Fruit fly (Drosophila melanogaster): ENCODE data around the gene CG32112.

CG32112 gene

dm6 chr3L:12714588-12715196 is 26.8 kb upstream of the CG32112 start:
- TF ChIP-seq CTCF (optimal IDR thresholded peaks at IDR 0.05): no peak

- TF ChIP-seq CG8478 (optimal IDR thresholded peaks at IDR 0.05): no peak
- no peak for TF ChIP-seq CTCF (optimal IDR thresholded peaks at IDR 0.05)
Measured at dm6 chr3L:12716661-12717060, 24.9 kb upstream of the CG32112 start.

- TF ChIP-seq CG8478 (optimal IDR thresholded peaks at IDR 0.05) (no peak), CTCF (optimal IDR thresholded peaks at IDR 0.05) (no peak)
Measured at dm6 chr3L:12717621-12718020, 23.9 kb upstream of the CG32112 start.

dm6 chr3L:12720699-12721098 is 20.8 kb upstream of the CG32112 start:
- no peak for TF ChIP-seq CTCF (optimal IDR thresholded peaks at IDR 0.05)
- no peak for TF ChIP-seq CG8478 (optimal IDR thresholded peaks at IDR 0.05)

- TF ChIP-seq CTCF (optimal IDR thresholded peaks at IDR 0.05) (no peak), CG8478 (optimal IDR thresholded peaks at IDR 0.05) (no peak)
Measured at dm6 chr3L:12725749-12726148, 15.8 kb upstream of the CG32112 start.

dm6 chr3L:12727212-12727611 is 14.3 kb upstream of the CG32112 start:
- TF ChIP-seq CTCF (optimal IDR thresholded peaks at IDR 0.05) (no peak), CG8478 (optimal IDR thresholded peaks at IDR 0.05) (no peak)

dm6 chr3L:12729601-12730000 is 11.9 kb upstream of the CG32112 start:
- TF ChIP-seq CTCF (optimal IDR thresholded peaks at IDR 0.05) (no peak), CG8478 (optimal IDR thresholded peaks at IDR 0.05) (no peak)

- TF ChIP-seq CG8478 (optimal IDR thresholded peaks at IDR 0.05) (no peak), CTCF (optimal IDR thresholded peaks at IDR 0.05) (peak in 1 of 2 experiments; percentile 18)
Measured at dm6 chr3L:12732742-12733141, 8.8 kb upstream of the CG32112 start.

- TF ChIP-seq CTCF (optimal IDR thresholded peaks at IDR 0.05): no peak
- no peak for TF ChIP-seq CG8478 (optimal IDR thresholded peaks at IDR 0.05)
Measured at dm6 chr3L:12734550-12735012, 6.9 kb upstream of the CG32112 start, which contains the start of the genes SmD1 and Ptp69D. Gene SmD1, minus strand, starts transcription at chr3L:12734611. Gene Ptp69D, plus strand, starts transcription at chr3L:12734945.

DNA sequence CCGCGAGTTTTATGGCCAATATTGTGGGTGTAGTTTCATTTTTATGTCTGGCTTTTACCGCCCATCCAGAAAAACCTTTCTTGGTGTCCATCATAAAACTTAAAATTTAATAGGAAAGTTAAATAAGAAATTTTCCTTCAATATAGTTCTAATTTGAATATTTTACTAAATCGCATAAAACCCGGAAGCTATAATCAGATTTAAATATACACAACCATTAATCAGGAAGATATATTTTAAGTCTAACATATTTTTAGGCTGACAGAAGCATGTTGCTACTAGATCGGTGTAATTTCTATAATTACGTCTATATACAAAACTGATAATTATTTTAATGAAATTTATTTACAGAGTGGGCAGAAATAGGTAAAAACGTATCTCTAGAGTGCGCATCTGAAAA is 5.8 kb upstream of the CG32112 start:
- TF ChIP-seq CTCF (optimal IDR thresholded peaks at IDR 0.05) (no peak), CG8478 (optimal IDR thresholded peaks at IDR 0.05) (no peak)

- TF ChIP-seq CTCF (optimal IDR thresholded peaks at IDR 0.05): no peak
- TF ChIP-seq CG8478 (optimal IDR thresholded peaks at IDR 0.05): no peak
Measured at dm6 chr3L:12745121-12745770, 3.7 kb downstream of the CG32112 start, which contains the start of gene CG32109. Gene CG32109, plus strand, starts transcription at chr3L:12745344.

dm6 chr3L:12746241-12746640 is 4.7 kb downstream of the CG32112 start:
- TF ChIP-seq CTCF (optimal IDR thresholded peaks at IDR 0.05): no peak
- TF ChIP-seq CG8478 (optimal IDR thresholded peaks at IDR 0.05): no peak

- TF ChIP-seq CTCF (optimal IDR thresholded peaks at IDR 0.05): no peak
- no peak for TF ChIP-seq CG8478 (optimal IDR thresholded peaks at IDR 0.05)
Measured at dm6 chr3L:12748711-12749566, 7.4 kb downstream of the CG32112 start.

dm6 chr3L:12749567-12750535 is 8.3 kb downstream of the CG32112 start, which contains the start of the genes Klc and CG10984:
Gene Klc, minus strand, starts transcription at chr3L:12750056.
Gene CG10984, plus strand, starts transcription at chr3L:12750119.
- TF ChIP-seq CTCF (optimal IDR thresholded peaks at IDR 0.05): no peak

All from S2 (cell line).